Worm (Caenorhabditis elegans): ENCODE results near the gene Y105C5B.5.

ce11 chrIV:15941403-15941802, 40.4 kb upstream of the Y105C5B.5 start, which contains the start of gene Y105C5B.11:
- TF ChIP-seq cog-1 (tag; optimal IDR thresholded peaks at IDR 0.05) = no peak
- no peak for TF ChIP-seq tab-1 (GFP tag; IDR thresholded peaks at IDR 0.05)
- no peak for TF ChIP-seq T22C8.4 (GFP tag; IDR thresholded peaks at IDR 0.05)
- no peak for TF ChIP-seq ztf-29 (GFP tag; IDR thresholded peaks at IDR 0.05)
- no peak for TF ChIP-seq flt-1 (GFP tag; IDR thresholded peaks at IDR 0.05)
